Fruit fly (Drosophila melanogaster): Measurements from ENCODE around the gene CG13786.

DNA sequence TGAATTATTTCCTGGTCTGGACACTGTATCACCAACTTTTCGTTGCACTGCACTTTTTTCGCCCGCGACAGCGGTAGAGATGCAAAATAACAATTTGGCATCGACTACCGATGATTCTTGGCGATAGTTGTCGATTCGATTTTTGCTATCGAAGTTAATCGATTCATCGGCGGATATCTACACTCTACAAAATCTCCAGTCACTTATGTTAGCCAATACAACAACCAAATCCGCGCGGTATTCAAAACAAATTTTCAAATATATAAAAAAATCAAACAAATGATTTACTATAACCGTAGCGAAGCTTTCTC is 48.7 kb downstream of the CG13786 start, which contains the start of gene CG4502:
- no peak for TF ChIP-seq Taf1 (GFP tag; IDR thresholded peaks at IDR 0.05)
- TF ChIP-seq H2.0 (GFP tag; IDR thresholded peaks at IDR 0.05): no peak
- TF ChIP-seq CG7271 (tag; optimal IDR thresholded peaks at IDR 0.05): no peak
- peak; percentile 27 for TF ChIP-seq Sin3A (optimal IDR thresholded peaks at IDR 0.05)
- no peak for TF ChIP-seq CG10274 (GFP tag; optimal IDR thresholded peaks at IDR 0.05)
- no peak for TF ChIP-seq CG11398 (GFP tag; optimal IDR thresholded peaks at IDR 0.05)
- peak; percentile 28 for TF ChIP-seq Nf-YC (tag; optimal IDR thresholded peaks at IDR 0.05)
- TF ChIP-seq CG17186 (GFP tag; optimal IDR thresholded peaks at IDR 0.05): no peak
- TF ChIP-seq CG12155 (GFP tag; optimal IDR thresholded peaks at IDR 0.05): peak; percentile 37
- TF ChIP-seq emc (GFP tag; optimal IDR thresholded peaks at IDR 0.05): no peak
- no peak for TF ChIP-seq ind (GFP tag; optimal IDR thresholded peaks at IDR 0.05)
- TF ChIP-seq Sox100B (GFP tag; optimal IDR thresholded peaks at IDR 0.05): no peak
